Fruit fly (Drosophila melanogaster) whole organism, prepupa: Measurements from ENCODE around the gene Kmn2.

ENCODE experiments used
- Blimp-1 ChIP-seq: fragments of 200-800 bp; sonication (Bioruptor generic); optimal IDR thresholded peaks from 3 replicates; lab custom pipeline; 2017; ENCODE audit warnings: missing biosample characterization, missing genetic modification characterization, mild to moderate bottlenecking, moderate library complexity, missing genetic modification reagents
- CG10631 ChIP-seq: fragments of 200-800 bp; sonication (Bioruptor generic); optimal IDR thresholded peaks from 2 replicates; lab custom pipeline; 2016; ENCODE audit warnings: missing biosample characterization, missing genetic modification characterization
- CG15336 ChIP-seq: fragments of 200-800 bp; sonication (Bioruptor generic); IDR thresholded peaks from 2 replicates; pipeline ENCODE4 v1.3.6; 2022; ENCODE audit warnings: missing biosample characterization, missing genetic modification characterization
- CG3032 ChIP-seq: fragments of 200-800 bp; optimal IDR thresholded peaks from 2 replicates; lab custom pipeline; 2019; ENCODE audit warnings: missing biosample characterization, mild to moderate bottlenecking, missing genetic modification characterization, moderate library complexity
- CG34406 ChIP-seq: fragments of 200-800 bp; sonication (Bioruptor generic); optimal IDR thresholded peaks from 3 replicates; lab custom pipeline; 2016; ENCODE audit warnings: missing biosample characterization, missing genetic modification characterization
- CG6808 ChIP-seq: fragments of 200-800 bp; sonication (Bioruptor generic); optimal IDR thresholded peaks from 3 replicates; lab custom pipeline; 2017; ENCODE audit warnings: missing biosample characterization, missing genetic modification characterization, mild to moderate bottlenecking, moderate library complexity, missing genetic modification reagents
- CG8119 ChIP-seq: fragments of 200-800 bp; sonication (Bioruptor generic); IDR thresholded peaks from 3 replicates; pipeline ENCODE4 v1.3.6; 2022; ENCODE audit warnings: missing biosample characterization, missing genetic modification characterization
- CG8319 ChIP-seq: fragments of 200-800 bp; sonication (Bioruptor generic); optimal IDR thresholded peaks from 3 replicates; lab custom pipeline; 2016; ENCODE audit warnings: missing biosample characterization, missing genetic modification characterization
- Ets21C ChIP-seq: fragments of 200-800 bp; sonication (Bioruptor generic); optimal IDR thresholded peaks from 3 replicates; lab custom pipeline; 2016; ENCODE audit warnings: missing biosample characterization, missing genetic modification characterization
- Sox102F ChIP-seq: fragments of 200-800 bp; sonication (Bioruptor generic); optimal IDR thresholded peaks from 2 replicates; lab custom pipeline; 2016; ENCODE audit warnings: missing biosample characterization, mild to moderate bottlenecking, missing genetic modification characterization
- Sox14 ChIP-seq: fragments of 200-800 bp; sonication (Bioruptor generic); optimal IDR thresholded peaks from 3 replicates; lab custom pipeline; 2016; ENCODE audit warnings: missing biosample characterization, missing genetic modification characterization
- acj6 ChIP-seq: fragments of 200-800 bp; sonication (Bioruptor generic); optimal IDR thresholded peaks from 3 replicates; lab custom pipeline; 2016; ENCODE audit warnings: missing biosample characterization, missing genetic modification characterization

- TF ChIP-seq CG34406 (GFP tag; lab: Kevin White, UChicago) (no peak), CG10631 (GFP tag; lab: Kevin White, UChicago) (no peak), Ets21C (GFP tag; lab: Kevin White, UChicago) (no peak), Sox14 (GFP tag; lab: Kevin White, UChicago) (no peak), CG8119 (GFP tag; lab: Robert Waterston, UW) (peak; percentile 71), Blimp-1 (GFP tag; lab: Kevin White, UChicago) (no peak), CG6808 (GFP tag; lab: Kevin White, UChicago) (no peak), acj6 (GFP tag; lab: Kevin White, UChicago) (no peak), Sox102F (GFP tag; lab: Kevin White, UChicago) (no peak), CG8319 (GFP tag; lab: Kevin White, UChicago) (no peak), CG3032 (no peak), CG15336 (GFP tag; lab: Robert Waterston, UW) (peak; percentile 56)
These were observed 37.8 kb upstream of the Kmn2 start for dm6 chr3R:8038927-8039326.
